Fruit fly (Drosophila melanogaster) whole organism, adult: Measurements from ENCODE around the gene Mad.

Experiments used
- CG33017 ChIP-seq: fragments of 200-800 bp; sonication (Bioruptor generic); optimal IDR thresholded peaks from 2 replicates; lab custom pipeline; 2018; ENCODE audit warnings: missing biosample characterization, mild to moderate bottlenecking, missing genetic modification characterization, moderate library complexity
- CG7045 ChIP-seq: fragments of 200-800 bp; sonication (Bioruptor generic); optimal IDR thresholded peaks from 2 replicates; lab custom pipeline; 2017; ENCODE audit warnings: missing biosample characterization, mild to moderate bottlenecking, missing genetic modification characterization
- CG7101 ChIP-seq: fragments of 200-800 bp; sonication (Bioruptor generic); optimal IDR thresholded peaks from 2 replicates; lab custom pipeline; 2018; ENCODE audit warnings: missing biosample characterization, mild to moderate bottlenecking, missing genetic modification characterization, moderate library complexity
- Clk ChIP-seq: fragments of 200-800 bp; sonication (Bioruptor generic); optimal IDR thresholded peaks from 2 replicates; lab custom pipeline; 2017; ENCODE audit warnings: missing biosample characterization, missing genetic modification characterization
- Crg-1 ChIP-seq: fragments of 200-800 bp; sonication (Bioruptor generic); optimal IDR thresholded peaks from 2 replicates; lab custom pipeline; 2016; ENCODE audit warnings: missing biosample characterization, missing genetic modification characterization
- Mnt ChIP-seq: fragments of 200-800 bp; sonication (Bioruptor generic); optimal IDR thresholded peaks from 2 replicates; lab custom pipeline; 2016; ENCODE audit warnings: missing biosample characterization, mild to moderate bottlenecking, missing genetic modification characterization
- cnc ChIP-seq, 2 experiments: fragments of >200 bp; optimal IDR thresholded peaks; 2 replicates each; lab custom pipeline; 2017
- kay ChIP-seq: fragments of 200-800 bp; sonication (Bioruptor generic); peaks from one replicate; lab custom pipeline; 2016; ENCODE audit warnings: missing biosample characterization, missing genetic modification characterization, borderline replicate concordance
- ovo ChIP-seq: fragments of 200-800 bp; sonication (Bioruptor generic); optimal IDR thresholded peaks from 2 replicates; lab custom pipeline; 2016; ENCODE audit warnings: missing biosample characterization, missing genetic modification characterization
- pad ChIP-seq: fragments of 200-800 bp; sonication (Bioruptor generic); optimal IDR thresholded peaks from 3 replicates; lab custom pipeline; 2017; ENCODE audit warnings: missing biosample characterization, missing genetic modification characterization, mild to moderate bottlenecking, moderate library complexity, missing genetic modification reagents
- tj ChIP-seq: fragments of 200-800 bp; sonication (Bioruptor generic); optimal IDR thresholded peaks from 3 replicates; lab custom pipeline; 2017; ENCODE audit warnings: missing biosample characterization, mild to moderate bottlenecking, missing genetic modification characterization, moderate library complexity

DNA sequence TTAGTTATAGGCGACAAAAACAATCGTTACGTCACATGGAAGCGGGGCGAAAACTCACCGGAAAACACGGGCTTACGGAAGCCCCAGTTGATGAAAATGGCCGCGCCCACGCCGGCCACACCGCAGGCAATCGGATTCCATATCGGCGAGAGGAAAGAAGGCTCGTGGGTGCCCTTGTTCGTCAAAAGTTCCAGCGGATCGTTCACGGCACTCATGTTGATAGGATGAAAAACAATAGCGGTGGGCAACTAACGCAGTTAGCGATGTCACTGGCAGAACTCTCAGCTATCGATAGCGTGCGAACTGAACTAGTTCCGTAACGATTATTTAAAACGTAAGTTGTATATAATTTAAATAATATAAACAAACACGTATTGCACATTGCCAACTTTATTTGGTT, 14.0 kb downstream of the Mad start, which contains the start of gene ND-B14.5B:
- TF ChIP-seq Crg-1 (no peak), CG33017 (tag; lab: Kevin White, UChicago) (no peak), ovo (GFP tag; lab: Kevin White, UChicago) (no peak), Mnt (GFP tag; lab: Kevin White, UChicago) (no peak), CG7045 (no peak), cnc (optimal IDR thresholded peaks at IDR 0.05; lab: Kevin White, UChicago) (no peak), kay (no peak), CG7101 (tag; lab: Kevin White, UChicago) (no peak), Clk (no peak), tj (GFP tag; lab: Kevin White, UChicago) (no peak), pad (no peak)
